Fruit fly (Drosophila melanogaster) whole organism, adult: Measurements from ENCODE around the gene CG6015.

Source experiments
- CG7045 ChIP-seq: fragments of 200-800 bp; sonication (Bioruptor generic); optimal IDR thresholded peaks from 2 replicates; lab custom pipeline; 2017; ENCODE audit warnings: missing biosample characterization, mild to moderate bottlenecking, missing genetic modification characterization
- cic ChIP-seq: fragments of 200-800 bp; sonication (Bioruptor generic); optimal IDR thresholded peaks from 2 replicates; lab custom pipeline; 2017; ENCODE audit warnings: missing biosample characterization, mild to moderate bottlenecking, missing genetic modification characterization, moderate library complexity
- cnc ChIP-seq, 2 experiments: fragments of >200 bp; optimal IDR thresholded peaks; 2 replicates each; lab custom pipeline; 2017
- kay ChIP-seq: fragments of 200-800 bp; sonication (Bioruptor generic); peaks from one replicate; lab custom pipeline; 2016; ENCODE audit warnings: missing biosample characterization, missing genetic modification characterization, borderline replicate concordance
- tj ChIP-seq: fragments of 200-800 bp; sonication (Bioruptor generic); optimal IDR thresholded peaks from 3 replicates; lab custom pipeline; 2017; ENCODE audit warnings: missing biosample characterization, mild to moderate bottlenecking, missing genetic modification characterization, moderate library complexity
- toe ChIP-seq: fragments of 200-800 bp; sonication (Bioruptor generic); optimal IDR thresholded peaks from 2 replicates; lab custom pipeline; 2016; ENCODE audit warnings: missing biosample characterization, missing genetic modification characterization

dm6 chr3R:22039480-22039879, 5.4 kb upstream of the CG6015 start:
- no peak for TF ChIP-seq kay
- no peak for TF ChIP-seq cnc (optimal IDR thresholded peaks at IDR 0.05; lab: Kevin White, UChicago)
- TF ChIP-seq toe (GFP tag; lab: Kevin White, UChicago) = no peak
- TF ChIP-seq CG7045 (GFP tag; lab: Kevin White, UChicago) = no peak
- no peak for TF ChIP-seq tj (GFP tag; lab: Kevin White, UChicago)
- TF ChIP-seq cic = no peak
